Worm (Caenorhabditis elegans) whole organism, L2 larva: ENCODE measurements around the gene srbc-67.

Experiments used
- ama-1 ChIP-seq: fragments of 150-350 bp; optimal IDR thresholded peaks from 2 replicates; lab custom pipeline; 2018; ENCODE audit warnings: inconsistent platforms
- nhr-77 ChIP-seq: fragments of 150-350 bp; optimal IDR thresholded peaks from 2 replicates; lab custom pipeline; 2014; ENCODE audit warnings: missing biosample characterization, missing genetic modification characterization

DNA sequence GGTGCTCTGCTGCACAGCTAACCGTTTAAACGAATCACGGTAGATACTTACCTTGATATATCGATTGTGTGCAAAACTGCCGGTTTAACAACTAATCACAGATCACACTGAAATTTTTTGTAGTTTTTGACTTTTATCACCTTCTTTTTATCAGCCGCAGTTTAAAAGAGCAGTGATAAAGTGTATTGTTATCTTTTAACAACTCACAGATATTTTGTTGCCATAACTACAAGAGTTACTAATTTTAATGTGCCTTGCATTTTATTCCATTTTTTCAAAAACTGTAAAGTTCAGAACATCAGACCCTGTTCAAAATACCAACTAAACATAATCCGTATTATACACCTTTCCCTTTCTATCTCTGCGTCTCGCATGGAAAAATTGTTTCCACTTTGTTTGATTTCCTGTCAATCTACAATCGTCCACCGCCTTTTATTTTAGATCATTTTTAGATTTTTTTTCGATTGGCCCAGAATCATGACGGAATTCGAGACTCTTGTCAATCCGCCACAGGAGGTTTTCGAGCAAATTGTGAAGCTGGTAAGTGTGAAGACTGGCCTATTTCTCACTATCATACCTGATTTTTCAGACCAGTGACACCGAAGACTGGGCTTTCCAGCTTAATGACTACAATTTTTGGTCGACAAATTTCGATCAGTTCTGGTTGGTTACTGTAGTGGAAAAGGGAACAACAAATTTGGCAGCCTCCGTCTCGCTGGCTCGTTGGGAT, 11.9 kb upstream of the srbc-67 start, which contains the start of gene T24A6.20:
- TF ChIP-seq ama-1 (lab: Kevin White, UChicago): no peak
- TF ChIP-seq nhr-77 (tag; lab: Kevin White, UChicago): no peak
